Fruit fly (Drosophila melanogaster) whole organism, pupa: ENCODE measurements around the gene Hex-t1.

Source experiments
- CG10348 ChIP-seq: fragments of 200-800 bp; sonication (Bioruptor generic); IDR thresholded peaks from 2 replicates; pipeline ENCODE4 v1.3.6; 2022; ENCODE audit warnings: missing biosample characterization, missing genetic modification characterization
- CG12605 ChIP-seq: fragments of 200-800 bp; sonication (Bioruptor generic); IDR thresholded peaks from 2 replicates; pipeline ENCODE4 v1.3.6; 2022; ENCODE audit warnings: missing biosample characterization, missing genetic modification characterization
- CG13204 ChIP-seq: fragments of 200-800 bp; sonication (Bioruptor generic); optimal IDR thresholded peaks from 2 replicates; lab custom pipeline; 2018; ENCODE audit warnings: missing biosample characterization, mild to moderate bottlenecking, missing genetic modification characterization, moderate library complexity
- CG14655 ChIP-seq: fragments of 200-800 bp; sonication (Bioruptor generic); optimal IDR thresholded peaks from 3 replicates; lab custom pipeline; 2017; ENCODE audit warnings: mild to moderate bottlenecking, missing biosample characterization, missing genetic modification reagents, missing genetic modification characterization
- CG15710 ChIP-seq: fragments of 200-800 bp; sonication (Bioruptor generic); optimal IDR thresholded peaks from 2 replicates; lab custom pipeline; 2018; ENCODE audit warnings: missing biosample characterization, mild to moderate bottlenecking, missing genetic modification characterization, moderate library complexity
- CG17806 ChIP-seq: fragments of 200-800 bp; sonication (Bioruptor generic); optimal IDR thresholded peaks from 2 replicates; lab custom pipeline; 2018; ENCODE audit warnings: missing biosample characterization, mild to moderate bottlenecking, missing genetic modification characterization, moderate library complexity
- CG32121 ChIP-seq: fragments of 200-800 bp; sonication (Bioruptor generic); IDR thresholded peaks from 2 replicates; pipeline ENCODE4 v1.3.6; 2022; ENCODE audit warnings: missing biosample characterization, missing genetic modification characterization
- CG34367 ChIP-seq: fragments of 200-800 bp; sonication (Bioruptor generic); optimal IDR thresholded peaks from 2 replicates; lab custom pipeline; 2018; ENCODE audit warnings: missing biosample characterization, mild to moderate bottlenecking, missing genetic modification characterization
- CG4496 ChIP-seq: fragments of 200-800 bp; sonication (Bioruptor generic); IDR thresholded peaks from 3 replicates; pipeline ENCODE4 v1.3.6; 2022; ENCODE audit warnings: missing biosample characterization, missing genetic modification characterization
- CG8159 ChIP-seq: fragments of 200-800 bp; sonication (Bioruptor generic); optimal IDR thresholded peaks from 3 replicates; lab custom pipeline; 2018; ENCODE audit warnings: missing biosample characterization, mild to moderate bottlenecking, missing genetic modification characterization, moderate library complexity
- CG8301 ChIP-seq: fragments of 200-800 bp; sonication (Bioruptor generic); optimal IDR thresholded peaks from 2 replicates; lab custom pipeline; 2018; ENCODE audit warnings: missing biosample characterization, mild to moderate bottlenecking, missing genetic modification characterization
- CG9948 ChIP-seq: fragments of 200-800 bp; sonication (Bioruptor generic); optimal IDR thresholded peaks from 2 replicates; lab custom pipeline; 2018; ENCODE audit warnings: missing biosample characterization, mild to moderate bottlenecking, missing genetic modification characterization, moderate library complexity
- D1 ChIP-seq: fragments of 200-800 bp; sonication (Bioruptor generic); optimal IDR thresholded peaks from 2 replicates; lab custom pipeline; 2018; ENCODE audit warnings: missing biosample characterization, mild to moderate bottlenecking, missing genetic modification characterization, moderate library complexity
- EcR ChIP-seq: fragments of 200-800 bp; sonication (Bioruptor generic); optimal IDR thresholded peaks from 3 replicates; lab custom pipeline; 2019; ENCODE audit warnings: missing biosample characterization, missing genetic modification characterization, mild to moderate bottlenecking, moderate library complexity, missing genetic modification reagents
- Ets98B ChIP-seq: fragments of 200-800 bp; sonication (Bioruptor generic); IDR thresholded peaks from 2 replicates; pipeline ENCODE4 v1.3.6; 2022; ENCODE audit warnings: missing biosample characterization, missing genetic modification characterization
- Pif1A ChIP-seq: fragments of 200-800 bp; sonication (Bioruptor generic); optimal IDR thresholded peaks from 3 replicates; lab custom pipeline; 2016; ENCODE audit warnings: missing biosample characterization, missing genetic modification characterization
- Pif1B ChIP-seq: fragments of 200-800 bp; sonication (Bioruptor generic); optimal IDR thresholded peaks from 3 replicates; lab custom pipeline; 2016; ENCODE audit warnings: missing biosample characterization, missing genetic modification characterization
- Snoo ChIP-seq: fragments of 200-800 bp; sonication (Bioruptor generic); optimal IDR thresholded peaks from 3 replicates; lab custom pipeline; 2017; ENCODE audit warnings: missing biosample characterization, mild to moderate bottlenecking, missing genetic modification characterization, inconsistent platforms
- fd96Ca ChIP-seq: fragments of 200-800 bp; sonication (Bioruptor generic); IDR thresholded peaks from 3 replicates; pipeline ENCODE4 v1.3.6; 2022; ENCODE audit warnings: missing biosample characterization, missing genetic modification characterization
- gl ChIP-seq: fragments of 200-800 bp; sonication (Bioruptor generic); optimal IDR thresholded peaks from 2 replicates; lab custom pipeline; 2018; ENCODE audit warnings: missing biosample characterization, mild to moderate bottlenecking, missing genetic modification characterization
- rn ChIP-seq: fragments of 200-800 bp; sonication (Bioruptor generic); IDR thresholded peaks from 2 replicates; pipeline ENCODE4 v1.3.6; 2022; ENCODE audit warnings: missing biosample characterization, missing genetic modification characterization

Gene Hex-t1

DNA sequence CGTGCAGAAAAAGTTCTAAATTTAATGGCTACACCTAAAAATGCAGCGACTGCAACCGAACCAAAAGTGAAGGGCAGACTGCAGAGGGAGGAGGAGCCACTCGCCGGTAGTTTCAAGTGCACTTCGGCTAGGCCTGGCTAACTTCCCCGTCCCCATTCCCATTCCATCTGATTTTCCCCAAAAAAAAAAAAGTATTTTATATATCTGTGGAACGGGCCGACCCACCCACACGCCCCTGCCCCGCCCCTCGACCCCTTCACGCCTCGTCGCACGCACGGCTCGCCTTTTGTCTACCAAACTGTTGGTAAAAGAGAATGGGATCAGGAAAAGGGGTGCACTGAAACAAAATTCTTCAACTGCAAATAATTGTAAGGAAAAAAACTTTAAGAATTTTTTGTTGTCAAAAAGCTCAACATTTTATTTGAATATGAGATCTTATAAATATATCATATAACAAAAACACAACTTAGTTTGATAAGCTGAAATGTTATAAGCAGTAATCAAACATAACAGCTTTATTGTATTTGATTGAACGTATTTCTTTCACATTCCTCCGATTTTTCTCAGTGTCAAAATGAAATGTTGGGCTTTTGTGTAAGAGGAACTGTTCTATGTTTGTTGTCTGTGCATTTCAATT, 4.9 kb upstream of the Hex-t1 start:
- TF ChIP-seq CG12605 (GFP tag; lab: Robert Waterston, UW) (no peak), CG9948 (tag; lab: Kevin White, UChicago) (peak; percentile 48), gl (tag; lab: Kevin White, UChicago) (no peak), Snoo (tag; lab: Kevin White, UChicago) (no peak), rn (GFP tag; lab: Robert Waterston, UW) (no peak), CG4496 (GFP tag; lab: Robert Waterston, UW) (0 out of 3 replicates have a peak, but pooled peaks have one; percentile 17), fd96Ca (GFP tag; lab: Robert Waterston, UW) (peak; percentile 38; the same call in 1 of the 3 replicates), CG14655 (GFP tag; lab: Kevin White, UChicago) (peak; percentile 87), CG15710 (no peak), CG8301 (tag; lab: Kevin White, UChicago) (peak; percentile 85), CG17806 (tag; lab: Kevin White, UChicago) (peak; percentile 53), CG13204 (GFP tag; lab: Kevin White, UChicago) (no peak), EcR (no peak), CG34367 (tag; lab: Kevin White, UChicago) (no peak), Pif1A (GFP tag; lab: Kevin White, UChicago) (peak; percentile 43), Ets98B (GFP tag; lab: Robert Waterston, UW) (peak; percentile 53; the same call in 1 of the 2 replicates), CG8159 (peak; percentile 54), CG10348 (GFP tag; lab: Robert Waterston, UW) (no peak), CG32121 (peak; percentile 40; the same call in 1 of the 2 replicates), Pif1B (GFP tag; lab: Kevin White, UChicago) (no peak), D1 (tag; lab: Kevin White, UChicago) (no peak)

DNA sequence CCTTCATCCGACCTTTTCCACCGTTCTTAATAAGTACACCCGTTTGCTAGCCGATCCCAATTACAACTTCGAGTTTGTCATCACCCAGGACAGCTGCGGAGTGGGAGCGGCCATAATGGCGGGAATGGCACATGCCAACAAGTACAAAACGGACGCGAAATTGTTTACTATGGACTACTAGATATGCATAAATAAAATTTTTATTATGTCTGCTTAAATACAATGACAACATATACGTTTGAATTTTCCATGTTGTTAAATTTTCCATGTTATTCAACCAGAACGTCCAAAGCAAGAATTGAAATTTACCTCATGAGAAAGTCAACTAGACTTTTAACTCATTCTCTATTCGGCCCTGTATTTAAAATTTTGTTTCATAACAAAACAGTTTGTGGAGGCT, 1.5 kb downstream of the Hex-t1 start, which contains the start of gene Hex-t2:
TSS of gene Hex-t2 (plus strand) at position 301 of the 400 bp plus-strand sequence.
- TF ChIP-seq rn (GFP tag; lab: Robert Waterston, UW) (no peak), CG12605 (GFP tag; lab: Robert Waterston, UW) (no peak), CG10348 (GFP tag; lab: Robert Waterston, UW) (no peak), fd96Ca (GFP tag; lab: Robert Waterston, UW) (no peak), EcR (no peak), CG14655 (GFP tag; lab: Kevin White, UChicago) (no peak), CG4496 (GFP tag; lab: Robert Waterston, UW) (no peak), CG8301 (tag; lab: Kevin White, UChicago) (no peak), CG17806 (tag; lab: Kevin White, UChicago) (no peak), CG32121 (no peak), D1 (tag; lab: Kevin White, UChicago) (no peak), CG8159 (no peak), CG34367 (tag; lab: Kevin White, UChicago) (no peak), Snoo (tag; lab: Kevin White, UChicago) (no peak), Pif1A (GFP tag; lab: Kevin White, UChicago) (no peak), Ets98B (GFP tag; lab: Robert Waterston, UW) (no peak)

DNA sequence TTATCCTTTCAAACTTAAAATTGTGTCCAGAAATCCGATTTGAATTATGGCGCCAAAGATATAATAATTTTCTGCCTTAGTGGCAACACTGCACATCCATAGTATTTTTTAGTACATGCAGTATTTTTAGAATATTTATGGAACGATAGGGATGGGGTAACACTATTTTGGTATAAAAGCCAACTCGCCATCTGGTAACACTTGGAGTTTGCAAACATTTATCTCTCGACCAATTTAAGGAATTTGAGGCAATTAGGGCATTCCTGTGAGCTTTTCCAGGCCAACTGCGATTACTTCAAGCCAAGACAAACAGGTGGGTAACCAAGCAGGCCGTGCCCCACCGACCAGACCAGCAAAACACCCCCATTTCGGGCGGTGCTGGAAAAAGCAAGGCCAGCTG, 3.5 kb downstream of the Hex-t1 start, which contains the start of gene CG5447:
TSS of gene CG5447 (plus strand) at position 190 of the 400 bp plus-strand sequence.
- TF ChIP-seq Pif1A (GFP tag; lab: Kevin White, UChicago) (no peak), CG12605 (GFP tag; lab: Robert Waterston, UW) (no peak), CG32121 (no peak), CG9948 (tag; lab: Kevin White, UChicago) (no peak), EcR (no peak), CG34367 (tag; lab: Kevin White, UChicago) (no peak), fd96Ca (GFP tag; lab: Robert Waterston, UW) (no peak), CG8159 (no peak), CG15710 (no peak)

DNA sequence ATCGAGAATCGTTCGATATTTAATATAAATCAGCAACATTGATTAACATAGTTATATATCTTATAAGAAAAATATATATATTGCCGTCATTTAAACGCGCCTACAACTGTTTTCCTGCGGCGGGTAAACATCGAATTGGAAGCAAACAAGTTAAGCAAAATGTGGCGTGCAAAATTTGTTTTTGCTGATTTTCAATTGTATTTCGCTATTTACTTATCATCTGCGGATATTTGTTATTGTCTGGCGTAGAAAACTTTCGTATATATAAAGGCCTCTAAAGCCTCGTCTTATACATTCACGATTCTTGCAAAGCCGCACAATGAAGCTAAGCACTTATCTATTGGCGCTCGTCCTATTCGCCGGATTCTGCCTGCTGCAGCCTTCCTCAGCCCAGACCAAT, 5.6 kb downstream of the Hex-t1 start, which contains the start of gene CG43117:
TSS of gene CG43117 (plus strand) at position 301 of the 400 bp plus-strand sequence.
- no peak for TF ChIP-seq Snoo (tag; lab: Kevin White, UChicago)
- no peak for TF ChIP-seq CG4496 (GFP tag; lab: Robert Waterston, UW)
- no peak for TF ChIP-seq CG17806 (tag; lab: Kevin White, UChicago)
- no peak for TF ChIP-seq gl (tag; lab: Kevin White, UChicago)
- TF ChIP-seq CG10348 (GFP tag; lab: Robert Waterston, UW) = no peak
- no peak for TF ChIP-seq CG12605 (GFP tag; lab: Robert Waterston, UW)
- TF ChIP-seq CG32121 = no peak
- no peak for TF ChIP-seq rn (GFP tag; lab: Robert Waterston, UW)
- TF ChIP-seq Pif1A (GFP tag; lab: Kevin White, UChicago) = no peak
- TF ChIP-seq CG9948 (tag; lab: Kevin White, UChicago) = no peak
- no peak for TF ChIP-seq CG13204 (GFP tag; lab: Kevin White, UChicago)
- no peak for TF ChIP-seq D1 (tag; lab: Kevin White, UChicago)
- TF ChIP-seq Pif1B (GFP tag; lab: Kevin White, UChicago) = no peak
- TF ChIP-seq Ets98B (GFP tag; lab: Robert Waterston, UW) = no peak
- TF ChIP-seq CG34367 (tag; lab: Kevin White, UChicago) = no peak
- no peak for TF ChIP-seq CG14655 (GFP tag; lab: Kevin White, UChicago)
- no peak for TF ChIP-seq CG8159

DNA sequence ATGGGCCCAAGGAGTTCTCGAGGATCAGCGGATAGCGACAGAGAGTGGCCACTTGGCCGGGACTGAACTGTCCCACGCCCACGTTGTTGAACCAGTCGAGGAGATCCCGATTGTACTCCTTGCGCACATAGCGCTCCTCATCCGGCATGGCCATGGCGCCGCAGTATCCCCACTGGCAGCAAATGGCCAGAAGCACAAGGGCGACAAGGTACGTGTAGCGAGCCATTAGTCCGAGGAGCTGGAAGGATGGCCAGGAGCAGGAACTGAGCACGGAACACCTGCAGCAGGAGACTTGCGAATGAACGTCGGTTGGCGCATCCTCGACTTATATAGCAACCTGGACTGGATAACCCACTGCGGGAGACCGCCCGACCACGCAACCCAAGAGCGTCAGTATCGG, 7.0 kb downstream of the Hex-t1 start, which contains the start of gene Pdf:
TSS of gene Pdf (minus strand) at position 304 of the 400 bp plus-strand sequence.
- TF ChIP-seq CG4496 (GFP tag; lab: Robert Waterston, UW) (no peak), D1 (tag; lab: Kevin White, UChicago) (no peak), Pif1A (GFP tag; lab: Kevin White, UChicago) (no peak), gl (tag; lab: Kevin White, UChicago) (no peak), CG34367 (tag; lab: Kevin White, UChicago) (no peak), CG9948 (tag; lab: Kevin White, UChicago) (no peak), CG14655 (GFP tag; lab: Kevin White, UChicago) (no peak), EcR (no peak), CG8159 (no peak), CG32121 (no peak)
